Worm (Caenorhabditis elegans) whole organism, mixed stage, embryonic: ENCODE data around the gene tth-1.

Experiments used
- M03D4.4 ChIP-seq: sonication (generic microtip); optimal IDR thresholded peaks from 2 replicates; lab custom pipeline; 2017; ENCODE audit warnings: mild to moderate bottlenecking, missing genetic modification characterization, missing compliant biosample characterization
- bed-3 ChIP-seq: fragments of 200-800 bp; sonication (Bioruptor generic); optimal IDR thresholded peaks from 3 replicates; lab custom pipeline; 2018; ENCODE audit warnings: mild to moderate bottlenecking, missing genetic modification characterization, moderate library complexity, missing compliant biosample characterization
- blmp-1 ChIP-seq: fragments of 150-350 bp; optimal IDR thresholded peaks from 2 replicates; lab custom pipeline; 2014; ENCODE audit warnings: missing biosample characterization, missing genetic modification characterization
- ceh-39 ChIP-seq: fragments of 150-350 bp; optimal IDR thresholded peaks from 2 replicates; lab custom pipeline; 2014; ENCODE audit warnings: missing biosample characterization, missing genetic modification characterization
- ceh-43 ChIP-seq: fragments of 200-800 bp; sonication (Bioruptor generic); optimal IDR thresholded peaks from 2 replicates; lab custom pipeline; 2018; ENCODE audit warnings: mild to moderate bottlenecking, missing genetic modification characterization, moderate library complexity, missing compliant biosample characterization
- ceh-83 ChIP-seq: fragments of 200-800 bp; sonication (Bioruptor generic); optimal IDR thresholded peaks from 2 replicates; lab custom pipeline; 2018; ENCODE audit warnings: mild to moderate bottlenecking, missing genetic modification characterization, missing compliant biosample characterization
- ces-1 ChIP-seq: fragments of 150-350 bp; optimal IDR thresholded peaks from 2 replicates; lab custom pipeline; 2014; ENCODE audit warnings: missing biosample characterization, missing genetic modification reagents, missing genetic modification characterization
- cnd-1 ChIP-seq: fragments of 200-800 bp; sonication (Bioruptor generic); optimal IDR thresholded peaks from 2 replicates; lab custom pipeline; 2018; ENCODE audit warnings: mild to moderate bottlenecking, missing genetic modification characterization, missing compliant biosample characterization
- drap-1 ChIP-seq: fragments of 200-800 bp; sonication (Bioruptor generic); optimal IDR thresholded peaks from 3 replicates; lab custom pipeline; 2018; ENCODE audit warnings: mild to moderate bottlenecking, missing genetic modification characterization, missing compliant biosample characterization
- flh-1 ChIP-seq: fragments of 200-800 bp; sonication (Bioruptor generic); optimal IDR thresholded peaks from 2 replicates; lab custom pipeline; 2018; ENCODE audit warnings: mild to moderate bottlenecking, missing genetic modification characterization, moderate library complexity, missing compliant biosample characterization
- ham-2 ChIP-seq: fragments of 200-800 bp; sonication (Bioruptor generic); optimal IDR thresholded peaks from 2 replicates; lab custom pipeline; 2018; ENCODE audit warnings: mild to moderate bottlenecking, missing genetic modification characterization, missing compliant biosample characterization
- hlh-1 ChIP-seq: fragments of 150-350 bp; optimal IDR thresholded peaks from 2 replicates; lab custom pipeline; 2014; ENCODE audit warnings: missing biosample characterization, missing genetic modification reagents, missing genetic modification characterization
- lin-13 ChIP-seq: fragments of 150-350 bp; optimal IDR thresholded peaks from 2 replicates; lab custom pipeline; 2014; ENCODE audit warnings: missing biosample characterization, missing genetic modification characterization
- lin-32 ChIP-seq: fragments of 200-800 bp; sonication (Bioruptor generic); optimal IDR thresholded peaks from 2 replicates; lab custom pipeline; 2018; ENCODE audit warnings: mild to moderate bottlenecking, missing genetic modification characterization, missing compliant biosample characterization
- lsy-2 ChIP-seq: fragments of 150-350 bp; optimal IDR thresholded peaks from 2 replicates; lab custom pipeline; 2014; ENCODE audit warnings: missing biosample characterization, missing genetic modification characterization
- mab-5 ChIP-seq: fragments of 150-350 bp; optimal IDR thresholded peaks from 2 replicates; lab custom pipeline; 2014; ENCODE audit warnings: missing biosample characterization, missing genetic modification characterization
- mep-1 ChIP-seq: fragments of 150-350 bp; optimal IDR thresholded peaks from 2 replicates; lab custom pipeline; 2017; ENCODE audit warnings: missing biosample characterization, missing genetic modification reagents, missing genetic modification characterization, inconsistent platforms
- mls-2 ChIP-seq: sonication (generic microtip); optimal IDR thresholded peaks from 2 replicates; lab custom pipeline; 2016; ENCODE audit warnings: mild to moderate bottlenecking, missing genetic modification characterization, moderate library complexity, missing compliant biosample characterization
- nhr-12 ChIP-seq: fragments of 150-350 bp; optimal IDR thresholded peaks from 2 replicates; lab custom pipeline; 2014; ENCODE audit warnings: missing biosample characterization, missing genetic modification characterization
- nhr-2 ChIP-seq: fragments of 150-350 bp; optimal IDR thresholded peaks from 2 replicates; lab custom pipeline; 2014; ENCODE audit warnings: missing biosample characterization, missing genetic modification characterization
- nhr-237 ChIP-seq: fragments of 150-350 bp; optimal IDR thresholded peaks from 2 replicates; lab custom pipeline; 2014; ENCODE audit warnings: missing biosample characterization, missing genetic modification characterization
- nhr-28 ChIP-seq: fragments of 150-350 bp; optimal IDR thresholded peaks from 2 replicates; lab custom pipeline; 2014; ENCODE audit warnings: missing biosample characterization, missing genetic modification characterization
- pha-4 ChIP-seq: fragments of 150-350 bp; optimal IDR thresholded peaks from 2 replicates; lab custom pipeline; 2018; ENCODE audit warnings: missing biosample characterization, missing genetic modification reagents, missing genetic modification characterization
- sem-2 ChIP-seq: fragments of 200-800 bp; sonication (Bioruptor generic); optimal IDR thresholded peaks from 2 replicates; lab custom pipeline; 2018; ENCODE audit warnings: mild to moderate bottlenecking, missing genetic modification characterization, missing compliant biosample characterization
- snpc-4 ChIP-seq: fragments of 150-350 bp; optimal IDR thresholded peaks from 2 replicates; lab custom pipeline; 2014; ENCODE audit warnings: missing biosample characterization, missing genetic modification characterization
- sptf-1 ChIP-seq: sonication (generic microtip); optimal IDR thresholded peaks from 2 replicates; lab custom pipeline; 2017; ENCODE audit warnings: mild to moderate bottlenecking, missing genetic modification characterization, moderate library complexity, missing compliant biosample characterization
- tbx-8 ChIP-seq: fragments of 200-800 bp; sonication (Bioruptor generic); optimal IDR thresholded peaks from 2 replicates; lab custom pipeline; 2018; ENCODE audit warnings: mild to moderate bottlenecking, missing genetic modification characterization, moderate library complexity, missing compliant biosample characterization
- unc-120 ChIP-seq: sonication (generic microtip); optimal IDR thresholded peaks from 2 replicates; lab custom pipeline; 2017; ENCODE audit warnings: missing genetic modification characterization, missing compliant biosample characterization; ENCODE audit not compliant: poor library complexity, severe bottlenecking
- unc-39 ChIP-seq: fragments of 150-350 bp; optimal IDR thresholded peaks from 2 replicates; lab custom pipeline; 2014; ENCODE audit warnings: missing biosample characterization, missing genetic modification characterization
- unc-62 ChIP-seq: fragments of 150-350 bp; optimal IDR thresholded peaks from 2 replicates; lab custom pipeline; 2014; ENCODE audit warnings: missing biosample characterization, missing genetic modification reagents, missing genetic modification characterization
- zip-8 ChIP-seq: fragments of 150-350 bp; optimal IDR thresholded peaks from 2 replicates; lab custom pipeline; 2014; ENCODE audit warnings: missing biosample characterization, missing genetic modification characterization
- ztf-11 ChIP-seq: fragments of 150-350 bp; optimal IDR thresholded peaks from 2 replicates; lab custom pipeline; 2014; ENCODE audit warnings: missing biosample characterization, missing genetic modification characterization

The tth-1 gene

ce11 chrX:8423199-8423598 lies 334 bp downstream of the tth-1 start:
- TF ChIP-seq ceh-39 (tag; lab: Kevin White, UChicago) (no peak), nhr-28 (tag; lab: Kevin White, UChicago) (no peak), zip-8 (tag; lab: Kevin White, UChicago) (no peak), tbx-8 (GFP tag; lab: Kevin White, UChicago) (no peak), unc-39 (no peak), cnd-1 (no peak), mls-2 (no peak), mab-5 (tag; lab: Kevin White, UChicago) (no peak), M03D4.4 (tag; lab: Kevin White, UChicago) (no peak), mep-1 (tag; lab: Kevin White, UChicago) (no peak), sem-2 (GFP tag; lab: Kevin White, UChicago) (no peak), nhr-12 (no peak), sptf-1 (no peak), unc-120 (tag; lab: Kevin White, UChicago) (no peak), lin-13 (tag; lab: Kevin White, UChicago) (no peak), blmp-1 (tag; lab: Kevin White, UChicago) (no peak), lsy-2 (tag; lab: Kevin White, UChicago) (no peak), pha-4 (no peak), ceh-43 (GFP tag; lab: Kevin White, UChicago) (no peak), ceh-83 (no peak)

ce11 chrX:8422020-8422419 lies 1.5 kb downstream of the tth-1 start, which contains the start of gene tag-123:
TSS of gene tag-123 (minus strand) at chrX:8422055.
- TF ChIP-seq ceh-39 (tag; lab: Kevin White, UChicago) (no peak), zip-8 (tag; lab: Kevin White, UChicago) (peak; percentile 15), cnd-1 (no peak), mep-1 (tag; lab: Kevin White, UChicago) (peak; percentile 66), pha-4 (peak; percentile 76), lin-13 (tag; lab: Kevin White, UChicago) (peak; percentile 47), hlh-1 (tag; lab: Kevin White, UChicago) (peak; percentile 10), nhr-237 (no peak), lsy-2 (tag; lab: Kevin White, UChicago) (peak; percentile 37), drap-1 (no peak), flh-1 (no peak), ces-1 (peak; percentile 40)

ce11 chrX:8421594-8421993 lies 1.9 kb downstream of the tth-1 start:
- TF ChIP-seq nhr-28 (tag; lab: Kevin White, UChicago) (no peak), mls-2 (no peak), lin-13 (tag; lab: Kevin White, UChicago) (no peak), blmp-1 (tag; lab: Kevin White, UChicago) (no peak), mab-5 (tag; lab: Kevin White, UChicago) (no peak), lsy-2 (tag; lab: Kevin White, UChicago) (no peak), ham-2 (GFP tag; lab: Kevin White, UChicago) (no peak), nhr-237 (no peak), nhr-2 (tag; lab: Kevin White, UChicago) (no peak), ztf-11 (tag; lab: Kevin White, UChicago) (no peak), lin-32 (GFP tag; lab: Kevin White, UChicago) (no peak), unc-120 (tag; lab: Kevin White, UChicago) (no peak), bed-3 (no peak)

- TF ChIP-seq ces-1 (no peak), nhr-28 (tag; lab: Kevin White, UChicago) (no peak)
Observed at ce11 chrX:8419252-8419651, 4.3 kb downstream of the tth-1 start.

- TF ChIP-seq ham-2 (GFP tag; lab: Kevin White, UChicago) (peak; percentile 3), ces-1 (peak; percentile 33), nhr-237 (no peak)
Observed at ce11 chrX:8418382-8418781, 5.2 kb downstream of the tth-1 start, which contains the start of gene spp-13. TSS of gene spp-13 (minus strand) at chrX:8418524.

- TF ChIP-seq tbx-8 (GFP tag; lab: Kevin White, UChicago) (no peak), zip-8 (tag; lab: Kevin White, UChicago) (no peak), ces-1 (no peak), mab-5 (tag; lab: Kevin White, UChicago) (no peak), nhr-12 (no peak), ceh-43 (GFP tag; lab: Kevin White, UChicago) (no peak), hlh-1 (tag; lab: Kevin White, UChicago) (no peak), nhr-2 (tag; lab: Kevin White, UChicago) (no peak), M03D4.4 (tag; lab: Kevin White, UChicago) (no peak), ceh-83 (no peak), unc-62 (GFP tag; lab: Kevin White, UChicago) (no peak), ceh-39 (tag; lab: Kevin White, UChicago) (no peak), snpc-4 (tag; lab: Kevin White, UChicago) (no peak), drap-1 (no peak), flh-1 (no peak)
Observed at ce11 chrX:8417727-8418126, 5.8 kb downstream of the tth-1 start.
